4 worm cellular contexts compared by ENCODE assay signal in the genomic region with DNA sequence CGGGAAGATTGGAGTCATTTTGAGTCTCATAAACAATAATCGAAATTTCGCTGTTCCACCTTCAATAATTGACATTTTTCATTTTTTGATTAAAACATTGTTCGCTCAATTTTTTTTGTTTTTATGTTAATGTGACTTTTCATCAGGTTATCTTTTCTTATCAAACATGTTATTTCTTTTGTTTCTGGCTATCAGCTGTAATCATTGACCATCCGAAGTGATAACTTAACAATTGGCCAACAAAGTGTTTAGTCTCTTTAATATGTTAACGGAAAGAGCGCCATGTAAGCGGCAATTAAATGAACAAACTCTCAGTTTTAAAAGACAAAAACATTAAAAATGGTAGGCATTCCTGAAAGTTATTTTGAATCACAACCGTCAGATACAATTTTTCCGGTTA.
TF ChIP-seq lines count a peak whose summit lies in the region.

No protein-coding gene starts in this region.

TF ChIP-seq in whole organism, L1 larva, 84 proteins besides CTCF, POLR2A, EP300 and RAD21:
- TF ChIP-seq nhr-84 (tag; optimal IDR thresholded peaks at IDR 0.05; lab: Kevin White, UChicago) = no peak
- no peak for TF ChIP-seq ceh-88 (GFP tag; IDR thresholded peaks at IDR 0.05; lab: Robert Waterston, UW)
- peak; percentile 85 for TF ChIP-seq elt-2 (tag; optimal IDR thresholded peaks at IDR 0.05; lab: Kevin White, UChicago)
- no peak for TF ChIP-seq lin-15B (tag; optimal IDR thresholded peaks at IDR 0.05; lab: Kevin White, UChicago)
- TF ChIP-seq alr-1 (tag; optimal IDR thresholded peaks at IDR 0.05; lab: Kevin White, UChicago; ENCODE audit: borderline replicate concordance) = no peak
- TF ChIP-seq fkh-10 (GFP tag; optimal IDR thresholded peaks at IDR 0.05; lab: Kevin White, UChicago) = no peak
- TF ChIP-seq lin-35 (GFP tag; optimal IDR thresholded peaks at IDR 0.05; lab: Kevin White, UChicago) = peak in 1 of 2 experiments; percentile 22
- no peak for TF ChIP-seq nhr-47 (tag; optimal IDR thresholded peaks at IDR 0.05; lab: Kevin White, UChicago)
- TF ChIP-seq pag-3 (tag; optimal IDR thresholded peaks at IDR 0.05; lab: Kevin White, UChicago; ENCODE audit: borderline replicate concordance, insufficient read depth) = no peak

TF ChIP-seq in whole organism, L3 larva, 47 proteins besides CTCF, POLR2A, EP300 and RAD21:
- TF ChIP-seq lin-15B (tag; optimal IDR thresholded peaks at IDR 0.05; lab: Kevin White, UChicago) = no peak
- TF ChIP-seq ceh-28 (tag; optimal IDR thresholded peaks at IDR 0.05; lab: Kevin White, UChicago) = no peak
- no peak for TF ChIP-seq egl-5 (tag; optimal IDR thresholded peaks at IDR 0.05; lab: Kevin White, UChicago)
- TF ChIP-seq skn-1 (tag; optimal IDR thresholded peaks at IDR 0.05; lab: Kevin White, UChicago) = no peak
- TF ChIP-seq tbx-2 (tag; optimal IDR thresholded peaks at IDR 0.05; lab: Kevin White, UChicago) = no peak
- no peak for TF ChIP-seq R02D3.7 (tag; optimal IDR thresholded peaks at IDR 0.05; lab: Kevin White, UChicago)
- peak; percentile 77 for TF ChIP-seq elt-2 (tag; optimal IDR thresholded peaks at IDR 0.05; lab: Kevin White, UChicago)
- TF ChIP-seq pha-4 (tag; optimal IDR thresholded peaks at IDR 0.05; lab: Kevin White, UChicago) = no peak
- no peak for TF ChIP-seq ceh-16 (tag; optimal IDR thresholded peaks at IDR 0.05; lab: Kevin White, UChicago)
- TF ChIP-seq nhr-25 (tag; optimal IDR thresholded peaks at IDR 0.05; lab: Kevin White, UChicago) = no peak
- peak; percentile 52 for TF ChIP-seq pqm-1 (tag; optimal IDR thresholded peaks at IDR 0.05; lab: Kevin White, UChicago)

TF ChIP-seq in whole organism, L4 larva, 104 proteins besides CTCF, POLR2A, EP300 and RAD21:
- TF ChIP-seq lim-7 (GFP tag; IDR thresholded peaks at IDR 0.05; lab: Robert Waterston, UW) (no peak), hlh-11 (tag; optimal IDR thresholded peaks at IDR 0.05; lab: Kevin White, UChicago) (no peak), pqm-1 (tag; optimal IDR thresholded peaks at IDR 0.05; lab: Kevin White, UChicago) (peak; percentile 45), hlh-30 (tag; optimal IDR thresholded peaks at IDR 0.05; lab: Kevin White, UChicago; ENCODE audit: insufficient read depth) (no peak), daf-19 (GFP tag; conservative IDR thresholded peaks at IDR 0.05; lab: Robert Waterston, UW) (no peak), set-16 (GFP tag; IDR thresholded peaks at IDR 0.05; lab: Robert Waterston, UW) (no peak), zag-1 (tag; optimal IDR thresholded peaks at IDR 0.05; lab: Kevin White, UChicago) (no peak), F10B5.3 (tag; optimal IDR thresholded peaks at IDR 0.05; lab: Kevin White, UChicago) (no peak), skn-1 (tag; optimal IDR thresholded peaks at IDR 0.05; lab: Kevin White, UChicago) (no peak), nhr-28 (tag; optimal IDR thresholded peaks at IDR 0.05; lab: Kevin White, UChicago) (peak; percentile 36), daf-12 (tag; optimal IDR thresholded peaks at IDR 0.05; lab: Kevin White, UChicago) (no peak), daf-8 (GFP tag; IDR thresholded peaks at IDR 0.05; lab: Robert Waterston, UW) (no peak), ZK546.5 (tag; optimal IDR thresholded peaks at IDR 0.05; lab: Kevin White, UChicago) (no peak), mes-2 (tag; optimal IDR thresholded peaks at IDR 0.05; lab: Kevin White, UChicago; ENCODE audit: poor library complexity, severe bottlenecking) (no peak), ama-1 (optimal IDR thresholded peaks at IDR 0.05; lab: Kevin White, UChicago) (no peak)

TF ChIP-seq in whole organism, late embryonic, 69 proteins besides CTCF, POLR2A, EP300 and RAD21:
- TF ChIP-seq elt-2 (tag; optimal IDR thresholded peaks at IDR 0.05; lab: Kevin White, UChicago) (peak; percentile 93), ceh-14 (tag; optimal IDR thresholded peaks at IDR 0.05; lab: Kevin White, UChicago) (no peak)
